Worm (Caenorhabditis elegans) whole organism, L4 larva: Measurements from ENCODE around the gene col-102.

Experiments
- D1046.2 ChIP-seq: fragments of 200-800 bp; sonication (Bioruptor generic); IDR thresholded peaks from 2 replicates; pipeline ENCODE4 v1.3.6; 2022; ENCODE audit warnings: missing genetic modification characterization, missing compliant biosample characterization
- F10B5.3 ChIP-seq: sonication (generic microtip); optimal IDR thresholded peaks from 2 replicates; lab custom pipeline; 2016; ENCODE audit warnings: mild to moderate bottlenecking, missing genetic modification characterization, missing compliant biosample characterization
- F44E2.7 ChIP-seq: fragments of 200-800 bp; sonication (Bioruptor generic); IDR thresholded peaks from 2 replicates; pipeline ENCODE4 v2.1.2; 2022; ENCODE audit warnings: missing genetic modification characterization, missing compliant biosample characterization
- aha-1 ChIP-seq: fragments of 150-350 bp; peaks from one replicate; lab custom pipeline; 2014; ENCODE audit warnings: missing biosample characterization, missing genetic modification characterization
- arid-1 ChIP-seq: fragments of 200-800 bp; sonication (Bioruptor generic); conservative IDR thresholded peaks from 2 replicates; pipeline ENCODE4 v1.3.6; 2022; ENCODE audit warnings: missing genetic modification reagents, missing genetic modification characterization, missing compliant biosample characterization
- ceh-28 ChIP-seq: fragments of 150-350 bp; optimal IDR thresholded peaks from 2 replicates; lab custom pipeline; 2014; ENCODE audit warnings: missing biosample characterization, missing genetic modification reagents, missing genetic modification characterization
- ceh-44 ChIP-seq: fragments of 200-800 bp; sonication (Bioruptor generic); IDR thresholded peaks from 2 replicates; pipeline ENCODE4 v1.3.6; 2022; ENCODE audit warnings: missing genetic modification reagents, missing genetic modification characterization, missing compliant biosample characterization
- ceh-62 ChIP-seq: sonication (generic microtip); optimal IDR thresholded peaks from 2 replicates; lab custom pipeline; 2017; ENCODE audit warnings: missing biosample characterization, missing genetic modification characterization
- ces-1 ChIP-seq: fragments of 150-350 bp; sonication (generic microtip); optimal IDR thresholded peaks from 4 replicates; lab custom pipeline; 2014; ENCODE audit warnings: missing biosample characterization, missing genetic modification reagents, missing genetic modification characterization
- cey-2 ChIP-seq: sonication (generic microtip); optimal IDR thresholded peaks from 3 replicates; lab custom pipeline; 2017; ENCODE audit warnings: missing genetic modification characterization, mild to moderate bottlenecking, missing compliant biosample characterization, antibody characterized with exemption, borderline replicate concordance; ENCODE audit not compliant: insufficient read depth
- daf-12 ChIP-seq: fragments of 150-350 bp; optimal IDR thresholded peaks from 2 replicates; lab custom pipeline; 2014; ENCODE audit warnings: missing biosample characterization, missing genetic modification reagents, missing genetic modification characterization
- daf-16 ChIP-seq, 3 experiments: sonication (generic microtip); optimal IDR thresholded peaks; 2 replicates each; lab custom pipeline; 2016 to 2017; ENCODE audit warnings: missing genetic modification characterization in 3 of 3, missing genetic modification reagents in 3 of 3, mild to moderate bottlenecking in 2 of 3, missing compliant biosample characterization in 2 of 3, missing biosample characterization in 1 of 3, moderate library complexity in 1 of 3
- dpl-1 ChIP-seq: fragments of 150-350 bp; optimal IDR thresholded peaks from 2 replicates; lab custom pipeline; 2014; ENCODE audit warnings: missing biosample characterization, missing genetic modification reagents, missing genetic modification characterization
- gei-8 ChIP-seq: fragments of 200-800 bp; sonication (Bioruptor generic); optimal IDR thresholded peaks from 2 replicates; lab custom pipeline; 2018; ENCODE audit warnings: mild to moderate bottlenecking, missing genetic modification characterization, missing compliant biosample characterization
- hif-1 ChIP-seq, 2 experiments: sonication (generic microtip); optimal IDR thresholded peaks; 2 replicates each; lab custom pipeline; 2016 to 2017; ENCODE audit warnings: missing compliant biosample characterization in 2 of 2, missing genetic modification characterization in 2 of 2, missing genetic modification reagents in 2 of 2, missing genotype in 2 of 2, mild to moderate bottlenecking in 1 of 2
- hlh-30 ChIP-seq: sonication (generic microtip); optimal IDR thresholded peaks from 2 replicates; lab custom pipeline; 2017; ENCODE audit warnings: antibody characterized with exemption, mild to moderate bottlenecking, missing genetic modification characterization, missing compliant biosample characterization; ENCODE audit not compliant: insufficient read depth
- jun-1 ChIP-seq: fragments of 150-350 bp; optimal IDR thresholded peaks from 2 replicates; lab custom pipeline; 2014; ENCODE audit warnings: missing biosample characterization, missing genetic modification reagents, missing genetic modification characterization
- lin-1 ChIP-seq: fragments of 200-800 bp; sonication (Bioruptor generic); IDR thresholded peaks from 2 replicates; pipeline ENCODE4 v1.3.6; 2022; ENCODE audit warnings: missing genetic modification reagents, missing genetic modification characterization, missing compliant biosample characterization
- lin-38 ChIP-seq: fragments of 200-800 bp; sonication (Bioruptor generic); IDR thresholded peaks from 2 replicates; pipeline ENCODE4 v1.3.6; 2022; ENCODE audit warnings: missing genetic modification reagents, missing genetic modification characterization, missing compliant biosample characterization
- mdt-29 ChIP-seq: fragments of 200-800 bp; sonication (Bioruptor generic); IDR thresholded peaks from 2 replicates; pipeline ENCODE4 v1.3.6; 2022; ENCODE audit warnings: missing genetic modification reagents, missing genetic modification characterization, missing compliant biosample characterization
- mes-2 ChIP-seq: sonication (generic microtip); optimal IDR thresholded peaks from 2 replicates; lab custom pipeline; 2016; ENCODE audit warnings: missing genotype, mild to moderate bottlenecking, missing genetic modification characterization, missing compliant biosample characterization; ENCODE audit not compliant: poor library complexity, severe bottlenecking
- nhr-11 ChIP-seq: fragments of 150-350 bp; optimal IDR thresholded peaks from 2 replicates; lab custom pipeline; 2014; ENCODE audit warnings: missing biosample characterization, missing genetic modification characterization
- nhr-76 ChIP-seq: fragments of 150-350 bp; optimal IDR thresholded peaks from 2 replicates; lab custom pipeline; 2014; ENCODE audit warnings: missing biosample characterization, missing genetic modification characterization
- php-3 ChIP-seq: fragments of 200-800 bp; sonication (Bioruptor generic); IDR thresholded peaks from 2 replicates; pipeline ENCODE4 v1.3.6; 2022; ENCODE audit warnings: missing genetic modification reagents, missing genetic modification characterization, missing compliant biosample characterization
- saeg-2 ChIP-seq: fragments of 200-800 bp; sonication (Bioruptor generic); IDR thresholded peaks from 2 replicates; pipeline ENCODE4 v1.3.6; 2022; ENCODE audit warnings: missing genetic modification reagents, missing genetic modification characterization, missing compliant biosample characterization
- sdz-12 ChIP-seq: fragments of 200-800 bp; sonication (Bioruptor generic); optimal IDR thresholded peaks from 2 replicates; lab custom pipeline; 2018; ENCODE audit warnings: mild to moderate bottlenecking, missing genetic modification characterization, missing compliant biosample characterization
- set-16 ChIP-seq: fragments of 200-800 bp; sonication (Bioruptor generic); IDR thresholded peaks from 2 replicates; pipeline ENCODE4 v1.3.6; 2022; ENCODE audit warnings: missing genetic modification reagents, missing genetic modification characterization, missing compliant biosample characterization
- skn-1 ChIP-seq: fragments of 150-350 bp; optimal IDR thresholded peaks from 2 replicates; lab custom pipeline; 2014; ENCODE audit warnings: missing biosample characterization, missing genetic modification characterization
- snpc-1.2 ChIP-seq: fragments of 200-800 bp; sonication (Bioruptor generic); IDR thresholded peaks from 2 replicates; pipeline ENCODE4 v1.3.6; 2022; ENCODE audit warnings: missing genetic modification reagents, missing genetic modification characterization, missing compliant biosample characterization
- snpc-4 ChIP-seq: fragments of 150-350 bp; optimal IDR thresholded peaks from 2 replicates; lab custom pipeline; 2014; ENCODE audit warnings: missing biosample characterization, missing genetic modification characterization
- spr-3 ChIP-seq: fragments of 200-800 bp; sonication (Bioruptor generic); optimal IDR thresholded peaks from 2 replicates; lab custom pipeline; 2018; ENCODE audit warnings: mild to moderate bottlenecking, missing genetic modification characterization, missing compliant biosample characterization
- tag-97 ChIP-seq: fragments of 200-800 bp; sonication (Bioruptor generic); IDR thresholded peaks from 2 replicates; pipeline ENCODE4 v1.3.6; 2022; ENCODE audit warnings: missing genetic modification characterization, missing compliant biosample characterization
- unc-130 ChIP-seq: sonication (generic microtip); optimal IDR thresholded peaks from 2 replicates; lab custom pipeline; 2016; ENCODE audit warnings: missing genetic modification reagents, missing genetic modification characterization, missing compliant biosample characterization
- unc-62 ChIP-seq, 3 experiments: fragments of 150-350 bp in 1 of 3; sonication (generic microtip); optimal IDR thresholded peaks in 2 of 3; peaks in 1 of 3; 1 replicate in 1 of 3; 2 replicates in 2 of 3; lab custom pipeline; 2014 to 2017; ENCODE audit warnings: missing biosample characterization in 3 of 3, missing genetic modification characterization in 3 of 3, missing genetic modification reagents in 3 of 3, missing genotype in 1 of 3

Gene col-102

DNA sequence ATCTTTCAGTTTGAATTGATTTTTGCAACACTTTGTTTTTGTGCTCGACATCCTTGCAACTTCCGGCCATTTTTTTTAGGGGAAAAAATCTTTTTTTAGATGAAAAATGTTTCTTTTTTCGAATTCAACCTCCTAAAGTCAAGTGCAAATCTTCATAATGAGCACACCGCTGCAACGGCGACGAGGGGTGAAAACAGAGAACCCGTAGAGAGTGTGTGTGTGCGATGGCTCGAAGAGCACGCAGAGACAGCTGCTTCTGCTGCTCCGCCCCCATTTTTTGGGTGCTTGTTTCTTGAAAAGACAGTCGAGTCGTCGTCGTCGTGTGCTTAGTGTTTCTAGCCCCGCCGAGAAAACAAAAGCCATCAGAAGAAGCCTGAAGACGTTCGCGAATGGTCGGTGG is 1.8 kb downstream of the col-102 start, which contains the start of gene inx-18:
Gene inx-18 (plus strand): TSS at position 301 of the 400 bp plus-strand sequence.
- TF ChIP-seq snpc-4 (tag; lab: Kevin White, UChicago) (no peak), D1046.2 (0 out of 2 replicates have a peak, but pooled peaks have one; percentile 52), aha-1 (tag; lab: Kevin White, UChicago) (peak; percentile 41), cey-2 (no peak)

DNA sequence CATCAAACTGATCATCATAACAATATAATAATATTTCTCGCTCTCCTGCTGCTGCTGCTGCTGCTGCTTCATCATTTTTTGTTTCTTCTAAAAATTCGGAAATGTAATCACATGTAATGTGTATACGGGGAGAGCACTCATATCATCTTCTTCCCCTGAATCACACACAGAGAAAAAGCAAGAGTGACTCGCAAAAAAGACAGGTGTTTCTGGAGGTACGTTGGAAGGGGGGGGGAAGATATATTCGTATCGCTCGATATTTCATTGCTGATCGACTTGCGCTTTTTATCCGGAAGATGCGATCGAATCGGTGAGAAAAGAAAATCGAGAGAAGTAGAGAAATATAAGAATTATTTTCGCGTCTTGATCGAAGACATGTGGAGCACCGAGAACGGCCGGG is 3.4 kb downstream of the col-102 start:
- TF ChIP-seq cey-2 (no peak), F44E2.7 (GFP tag; lab: Robert Waterston, UW) (no peak), daf-12 (tag; lab: Kevin White, UChicago) (no peak), ceh-28 (tag; lab: Kevin White, UChicago) (no peak), ces-1 (GFP tag; lab: Kevin White, UChicago) (no peak), daf-16 (GFP tag; optimal IDR thresholded peaks at IDR 0.05; lab: Kevin White, UChicago) (peak in 1 of 2 experiments; percentile 20), daf-16 (tag; optimal IDR thresholded peaks at IDR 0.05; lab: Kevin White, UChicago) (no peak), nhr-76 (tag; lab: Kevin White, UChicago) (no peak), set-16 (GFP tag; lab: Robert Waterston, UW) (no peak), ceh-44 (no peak), dpl-1 (GFP tag; lab: Kevin White, UChicago) (no peak), mes-2 (tag; lab: Kevin White, UChicago) (no peak), hlh-30 (tag; lab: Kevin White, UChicago) (peak; percentile 20), snpc-1.2 (GFP tag; lab: Robert Waterston, UW) (no peak)

DNA sequence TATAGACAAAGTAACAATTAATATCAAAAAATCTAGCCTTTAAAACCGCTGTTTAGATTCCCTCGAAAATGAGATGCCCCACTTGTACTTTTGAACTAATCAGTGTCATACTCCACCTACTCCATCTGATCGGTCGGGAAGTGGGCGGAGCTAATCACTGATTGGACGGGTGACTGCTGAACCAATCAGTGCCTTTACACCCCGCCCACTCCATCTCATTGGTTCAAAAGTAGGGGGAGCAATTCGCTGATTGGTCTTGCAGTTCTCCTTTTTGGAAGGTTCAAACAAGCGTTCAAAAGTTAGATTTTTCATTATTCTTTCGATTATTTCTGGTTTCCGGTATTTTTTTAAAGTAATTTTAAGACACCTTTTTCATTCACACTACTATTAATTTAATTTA is 8.9 kb downstream of the col-102 start:
- TF ChIP-seq tag-97 (GFP tag; lab: Robert Waterston, UW) (no peak), hif-1 (tag; optimal IDR thresholded peaks at IDR 0.05; lab: Kevin White, UChicago) (no peak), gei-8 (GFP tag; lab: Kevin White, UChicago) (no peak), sdz-12 (GFP tag; lab: Kevin White, UChicago) (no peak), lin-1 (no peak), ceh-62 (no peak), saeg-2 (GFP tag; lab: Robert Waterston, UW) (no peak), skn-1 (tag; lab: Kevin White, UChicago) (no peak)

DNA sequence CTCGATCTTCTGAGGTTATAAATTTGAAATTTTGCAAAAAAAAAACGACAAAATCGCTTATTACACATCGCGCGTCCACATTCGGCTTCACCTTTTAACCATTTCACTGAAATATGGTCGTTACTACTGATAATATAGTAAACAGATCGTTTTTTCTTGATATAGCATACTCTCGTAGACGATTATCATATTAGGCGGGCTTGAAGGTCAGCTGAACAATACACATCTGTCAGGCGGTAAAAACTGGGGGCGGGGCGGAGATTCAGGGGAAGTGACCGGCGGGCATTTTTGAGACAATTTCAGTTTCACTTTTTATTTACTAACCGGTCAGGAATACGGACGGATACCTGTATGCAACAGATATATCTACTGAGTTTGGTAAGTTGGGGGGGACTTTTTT is 11.0 kb downstream of the col-102 start, which contains the start of gene C18H7.1:
Gene C18H7.1 (plus strand): TSS at position 301 of the 400 bp plus-strand sequence.
- TF ChIP-seq unc-130 = no peak
- no peak for TF ChIP-seq ces-1 (GFP tag; lab: Kevin White, UChicago)
- TF ChIP-seq spr-3 (GFP tag; lab: Kevin White, UChicago) = no peak
- no peak for TF ChIP-seq php-3 (GFP tag; lab: Robert Waterston, UW)
- TF ChIP-seq D1046.2 = no peak
- no peak for TF ChIP-seq mdt-29
- TF ChIP-seq arid-1 (GFP tag; lab: Robert Waterston, UW) = no peak

DNA sequence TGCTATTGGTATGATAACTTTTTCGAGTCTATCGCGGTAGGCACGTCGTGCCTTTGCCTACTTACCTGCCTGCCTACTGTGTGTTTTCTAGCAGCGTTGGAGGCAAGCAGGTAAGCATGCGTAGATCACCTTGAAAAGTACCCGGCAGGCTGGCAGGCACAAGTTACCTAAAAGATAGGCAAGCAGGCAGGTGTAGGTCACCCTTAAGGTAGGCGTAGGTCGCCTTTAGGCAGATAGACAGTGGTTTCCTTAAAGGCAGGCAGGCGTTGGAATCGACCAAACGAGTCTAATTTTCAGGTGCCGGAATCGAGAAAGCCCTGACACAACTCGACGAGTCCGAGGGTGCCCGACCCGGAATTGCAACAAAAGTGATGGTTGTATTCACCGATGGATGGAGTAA is 15.5 kb downstream of the col-102 start:
- no peak for TF ChIP-seq nhr-11 (tag; lab: Kevin White, UChicago)
- TF ChIP-seq lin-38 (GFP tag; lab: Robert Waterston, UW) = no peak
- no peak for TF ChIP-seq jun-1 (tag; lab: Kevin White, UChicago)
- no peak for TF ChIP-seq F10B5.3
- peak in 1 of 2 experiments; percentile 67 for TF ChIP-seq unc-62 (GFP tag; optimal IDR thresholded peaks at IDR 0.05 in 1 of 2; lab: Kevin White, UChicago)
- no peak for TF ChIP-seq unc-62 (tag; optimal IDR thresholded peaks at IDR 0.05; lab: Kevin White, UChicago)
